Fruit fly (Drosophila melanogaster) whole organism, pupa: ENCODE results near the gene daed.

Experiments
- CG12605 ChIP-seq: fragments of 200-800 bp; sonication (Bioruptor generic); IDR thresholded peaks from 2 replicates; pipeline ENCODE4 v1.3.6; 2022; ENCODE audit warnings: missing biosample characterization, missing genetic modification characterization
- CG17806 ChIP-seq: fragments of 200-800 bp; sonication (Bioruptor generic); optimal IDR thresholded peaks from 2 replicates; lab custom pipeline; 2018; ENCODE audit warnings: missing biosample characterization, mild to moderate bottlenecking, missing genetic modification characterization, moderate library complexity
- CG32121 ChIP-seq: fragments of 200-800 bp; sonication (Bioruptor generic); IDR thresholded peaks from 2 replicates; pipeline ENCODE4 v1.3.6; 2022; ENCODE audit warnings: missing biosample characterization, missing genetic modification characterization
- CG8159 ChIP-seq: fragments of 200-800 bp; sonication (Bioruptor generic); optimal IDR thresholded peaks from 3 replicates; lab custom pipeline; 2018; ENCODE audit warnings: missing biosample characterization, mild to moderate bottlenecking, missing genetic modification characterization, moderate library complexity
- CG9948 ChIP-seq: fragments of 200-800 bp; sonication (Bioruptor generic); optimal IDR thresholded peaks from 2 replicates; lab custom pipeline; 2018; ENCODE audit warnings: missing biosample characterization, mild to moderate bottlenecking, missing genetic modification characterization, moderate library complexity
- D1 ChIP-seq: fragments of 200-800 bp; sonication (Bioruptor generic); optimal IDR thresholded peaks from 2 replicates; lab custom pipeline; 2018; ENCODE audit warnings: missing biosample characterization, mild to moderate bottlenecking, missing genetic modification characterization, moderate library complexity
- Ets98B ChIP-seq: fragments of 200-800 bp; sonication (Bioruptor generic); IDR thresholded peaks from 2 replicates; pipeline ENCODE4 v1.3.6; 2022; ENCODE audit warnings: missing biosample characterization, missing genetic modification characterization
- Pif1A ChIP-seq: fragments of 200-800 bp; sonication (Bioruptor generic); optimal IDR thresholded peaks from 3 replicates; lab custom pipeline; 2016; ENCODE audit warnings: missing biosample characterization, missing genetic modification characterization
- Pif1B ChIP-seq: fragments of 200-800 bp; sonication (Bioruptor generic); optimal IDR thresholded peaks from 3 replicates; lab custom pipeline; 2016; ENCODE audit warnings: missing biosample characterization, missing genetic modification characterization
- rn ChIP-seq: fragments of 200-800 bp; sonication (Bioruptor generic); IDR thresholded peaks from 2 replicates; pipeline ENCODE4 v1.3.6; 2022; ENCODE audit warnings: missing biosample characterization, missing genetic modification characterization

DNA sequence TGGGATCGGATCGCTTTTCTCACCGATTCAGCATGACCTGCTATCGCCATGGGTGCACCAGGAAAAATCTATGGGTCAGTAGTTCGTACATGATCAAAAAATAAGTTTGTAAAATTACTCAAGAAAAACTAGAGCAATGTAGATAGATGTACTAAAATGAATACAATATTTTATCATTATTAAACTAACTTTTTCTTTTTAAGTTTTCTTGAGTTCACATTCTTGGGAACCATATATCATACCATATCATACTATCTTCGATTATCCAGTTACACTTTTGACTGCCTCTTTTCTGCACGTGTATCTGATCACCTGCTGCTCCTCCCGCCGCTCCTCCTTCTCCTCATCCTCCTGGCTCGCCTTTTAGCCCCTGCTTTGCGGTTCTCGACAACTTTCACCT lies 30.7 kb downstream of the daed start:
- TF ChIP-seq Pif1B (GFP tag; lab: Kevin White, UChicago) (peak; percentile 1), rn (GFP tag; lab: Robert Waterston, UW) (no peak), CG8159 (tag; lab: Kevin White, UChicago) (no peak), CG32121 (GFP tag; lab: Robert Waterston, UW) (no peak), Ets98B (peak; percentile 11; the same call in 1 of the 2 replicates), D1 (no peak), CG12605 (no peak), CG17806 (tag; lab: Kevin White, UChicago) (no peak), Pif1A (no peak), CG9948 (tag; lab: Kevin White, UChicago) (no peak)
